Worm (Caenorhabditis elegans) whole organism, L1 larva: ENCODE measurements around the gene egl-20.

Experiments used
- ama-1 ChIP-seq: fragments of 150-350 bp; optimal IDR thresholded peaks from 2 replicates; lab custom pipeline; 2014
- blmp-1 ChIP-seq: fragments of 150-350 bp; optimal IDR thresholded peaks from 2 replicates; lab custom pipeline; 2014; ENCODE audit warnings: missing biosample characterization, missing genetic modification characterization
- ceh-8 ChIP-seq: fragments of 200-800 bp; sonication (Bioruptor generic); optimal IDR thresholded peaks from 2 replicates; lab custom pipeline; 2018; ENCODE audit warnings: mild to moderate bottlenecking, missing genetic modification characterization, moderate library complexity, missing compliant biosample characterization
- ces-1 ChIP-seq: fragments of 150-350 bp; optimal IDR thresholded peaks from 2 replicates; lab custom pipeline; 2014; ENCODE audit warnings: missing biosample characterization, missing genetic modification reagents, missing genetic modification characterization
- dpl-1 ChIP-seq, 3 experiments: fragments of 150-350 bp in 2 of 3; sonication (generic microtip) in 1 of 3; optimal IDR thresholded peaks; 2 replicates each; lab custom pipeline; 2014 to 2017; ENCODE audit warnings: missing biosample characterization in 3 of 3, missing genetic modification characterization in 3 of 3, missing genetic modification reagents in 3 of 3
- dsc-1 ChIP-seq: sonication (generic microtip); optimal IDR thresholded peaks from 2 replicates; lab custom pipeline; 2016; ENCODE audit warnings: mild to moderate bottlenecking, missing genetic modification characterization, missing compliant biosample characterization
- efl-1 ChIP-seq, 4 experiments: fragments of 150-350 bp; optimal IDR thresholded peaks in 3 of 4; peaks in 1 of 4; 1 replicate in 1 of 4; 2 replicates in 3 of 4; lab custom pipeline; 2014; ENCODE audit warnings: missing biosample characterization in 2 of 4, missing genetic modification characterization in 2 of 4, missing genetic modification reagents in 2 of 4
- efl-3 ChIP-seq: fragments of 200-800 bp; sonication (Bioruptor generic); optimal IDR thresholded peaks from 2 replicates; lab custom pipeline; 2018; ENCODE audit warnings: mild to moderate bottlenecking, missing genetic modification characterization, missing compliant biosample characterization
- egl-13 ChIP-seq: sonication (generic microtip); optimal IDR thresholded peaks from 2 replicates; lab custom pipeline; 2016; ENCODE audit warnings: missing genotype, missing genetic modification reagents, missing genetic modification characterization, missing compliant biosample characterization
- egl-27 ChIP-seq, 2 experiments: fragments of 150-350 bp in 1 of 2; sonication (generic microtip); optimal IDR thresholded peaks; 3 replicates each; lab custom pipeline; 2017 to 2018; ENCODE audit warnings: missing biosample characterization in 2 of 2, missing genetic modification characterization in 2 of 2, missing genetic modification reagents in 2 of 2
- elt-2 ChIP-seq: sonication (generic microtip); optimal IDR thresholded peaks from 2 replicates; lab custom pipeline; 2016; ENCODE audit warnings: missing genetic modification characterization, mild to moderate bottlenecking, inconsistent platforms, missing compliant biosample characterization, missing genetic modification reagents
- ets-5 ChIP-seq: fragments of 200-800 bp; sonication (Bioruptor generic); IDR thresholded peaks from 2 replicates; pipeline ENCODE4 v1.3.6; 2022; ENCODE audit warnings: missing genetic modification characterization, missing compliant biosample characterization
- fkh-10 ChIP-seq: sonication (generic microtip); optimal IDR thresholded peaks from 2 replicates; lab custom pipeline; 2017; ENCODE audit warnings: missing biosample characterization, missing genetic modification reagents, missing genetic modification characterization
- fkh-4 ChIP-seq: sonication (generic microtip); optimal IDR thresholded peaks from 2 replicates; lab custom pipeline; 2016; ENCODE audit warnings: missing compliant biosample characterization, missing genetic modification characterization, borderline replicate concordance
- fkh-8 ChIP-seq: sonication (generic microtip); optimal IDR thresholded peaks from 2 replicates; lab custom pipeline; 2016; ENCODE audit warnings: mild to moderate bottlenecking, missing genetic modification characterization, missing compliant biosample characterization
- hlh-4 ChIP-seq: sonication (generic microtip); optimal IDR thresholded peaks from 2 replicates; lab custom pipeline; 2016; ENCODE audit warnings: mild to moderate bottlenecking, missing genetic modification characterization, missing compliant biosample characterization
- hpl-2 ChIP-seq: fragments of 150-350 bp; optimal IDR thresholded peaks from 2 replicates; lab custom pipeline; 2014; ENCODE audit warnings: missing biosample characterization, missing genetic modification reagents, missing genetic modification characterization
- irx-1 ChIP-seq: sonication (generic microtip); optimal IDR thresholded peaks from 2 replicates; lab custom pipeline; 2016; ENCODE audit warnings: missing genetic modification characterization, missing compliant biosample characterization
- isw-1 ChIP-seq: fragments of 200-800 bp; sonication (Bioruptor generic); IDR thresholded peaks from 2 replicates; pipeline ENCODE4 v1.3.6; 2022; ENCODE audit warnings: missing genetic modification characterization, missing compliant biosample characterization
- lin-14 ChIP-seq: fragments of 200-800 bp; sonication (Bioruptor generic); optimal IDR thresholded peaks from 2 replicates; lab custom pipeline; 2018; ENCODE audit warnings: mild to moderate bottlenecking, missing genetic modification characterization, moderate library complexity, missing compliant biosample characterization
- lin-35 ChIP-seq, 2 experiments: fragments of 150-350 bp; optimal IDR thresholded peaks; 2 replicates each; lab custom pipeline; 2014; ENCODE audit warnings: missing biosample characterization in 2 of 2, missing genetic modification characterization in 2 of 2, missing genetic modification reagents in 2 of 2
- lir-3 ChIP-seq: sonication (generic microtip); optimal IDR thresholded peaks from 2 replicates; lab custom pipeline; 2016; ENCODE audit warnings: mild to moderate bottlenecking, missing genetic modification characterization, moderate library complexity, missing compliant biosample characterization; ENCODE audit not compliant: poor library complexity
- mdl-1 ChIP-seq, 2 experiments: fragments of 150-350 bp; optimal IDR thresholded peaks; 2 replicates each; lab custom pipeline; 2014 to 2017; ENCODE audit warnings: missing biosample characterization in 2 of 2, missing genetic modification characterization in 2 of 2, inconsistent platforms in 1 of 2
- nhr-77 ChIP-seq: fragments of 150-350 bp; optimal IDR thresholded peaks from 2 replicates; lab custom pipeline; 2014; ENCODE audit warnings: missing biosample characterization, missing genetic modification characterization
- nhr-84 ChIP-seq: sonication (generic microtip); optimal IDR thresholded peaks from 2 replicates; lab custom pipeline; 2017; ENCODE audit warnings: missing biosample characterization, missing genetic modification characterization
- nhr-85 ChIP-seq: sonication (generic microtip); peaks from one replicate; lab custom pipeline; 2016; ENCODE audit warnings: missing genetic modification characterization, inconsistent platforms, missing compliant biosample characterization
- rnt-1 ChIP-seq: sonication (generic microtip); optimal IDR thresholded peaks from 2 replicates; lab custom pipeline; 2016; ENCODE audit warnings: mild to moderate bottlenecking, missing genetic modification characterization, moderate library complexity, missing compliant biosample characterization
- skn-1 ChIP-seq: fragments of 150-350 bp; optimal IDR thresholded peaks from 2 replicates; lab custom pipeline; 2014; ENCODE audit warnings: missing biosample characterization, missing genetic modification characterization
- sox-4 ChIP-seq: sonication (generic microtip); optimal IDR thresholded peaks from 2 replicates; lab custom pipeline; 2016; ENCODE audit warnings: missing genetic modification characterization, missing compliant biosample characterization
- swsn-7 ChIP-seq: sonication (generic microtip); optimal IDR thresholded peaks from 2 replicates; lab custom pipeline; 2016; ENCODE audit warnings: missing genetic modification characterization, missing compliant biosample characterization
- tbx-2 ChIP-seq: sonication (generic microtip); optimal IDR thresholded peaks from 2 replicates; lab custom pipeline; 2016; ENCODE audit warnings: missing genetic modification characterization, missing compliant biosample characterization
- unc-30 ChIP-seq: sonication (generic microtip); optimal IDR thresholded peaks from 2 replicates; lab custom pipeline; 2017; ENCODE audit warnings: missing biosample characterization, missing genetic modification characterization
- xbp-1 ChIP-seq: sonication (generic microtip); optimal IDR thresholded peaks from 2 replicates; lab custom pipeline; 2016; ENCODE audit warnings: missing genetic modification characterization, missing compliant biosample characterization
- zag-1 ChIP-seq: fragments of 150-350 bp; optimal IDR thresholded peaks from 2 replicates; lab custom pipeline; 2014; ENCODE audit warnings: missing biosample characterization, missing genetic modification characterization
- ztf-11 ChIP-seq, 2 experiments: sonication (generic microtip); optimal IDR thresholded peaks; 2 replicates each; lab custom pipeline; 2016 to 2017; ENCODE audit warnings: missing genetic modification characterization in 2 of 2, missing biosample characterization in 1 of 2, missing compliant biosample characterization in 1 of 2

egl-20 gene

ce11 chrIV:9825196-9825744 is 9.9 kb upstream of the egl-20 start, which contains the start of gene mtr-4 (continued):
- TF ChIP-seq ztf-11 (tag; optimal IDR thresholded peaks at IDR 0.05; lab: Kevin White, UChicago) (no peak), ama-1 (lab: Kevin White, UChicago) (no peak), elt-2 (tag; lab: Kevin White, UChicago) (peak; percentile 57), tbx-2 (tag; lab: Kevin White, UChicago) (peak; percentile 2), efl-3 (no peak), isw-1 (GFP tag; lab: Robert Waterston, UW) (no peak; the same call in 1 of the 2 replicates), egl-13 (no peak), ets-5 (GFP tag; lab: Robert Waterston, UW) (no peak), irx-1 (tag; lab: Kevin White, UChicago) (no peak), fkh-4 (no peak), lir-3 (tag; lab: Kevin White, UChicago) (no peak)

ce11 chrIV:9824480-9824879 is 9.1 kb upstream of the egl-20 start, which contains the start of gene catp-6:
Gene catp-6, minus strand, starts transcription at chrIV:9824580.
- TF ChIP-seq sox-4 (tag; lab: Kevin White, UChicago) (no peak), swsn-7 (no peak), efl-1 (optimal IDR thresholded peaks at IDR 0.05; lab: Kevin White, UChicago) (no peak), efl-1 (GFP tag; optimal IDR thresholded peaks at IDR 0.05 in 1 of 2; lab: Kevin White, UChicago) (peak in 1 of 2 experiments; percentile 89), nhr-84 (tag; lab: Kevin White, UChicago) (no peak), unc-30 (tag; lab: Kevin White, UChicago) (no peak), fkh-10 (GFP tag; lab: Kevin White, UChicago) (no peak)

- no peak for TF ChIP-seq egl-27 (tag; optimal IDR thresholded peaks at IDR 0.05; lab: Kevin White, UChicago)
- no peak for TF ChIP-seq nhr-84 (tag; lab: Kevin White, UChicago)
- no peak for TF ChIP-seq hlh-4
- TF ChIP-seq lin-35 (GFP tag; optimal IDR thresholded peaks at IDR 0.05; lab: Kevin White, UChicago) = no peak
- no peak for TF ChIP-seq ceh-8 (GFP tag; lab: Kevin White, UChicago)
- no peak for TF ChIP-seq skn-1 (tag; lab: Kevin White, UChicago)
- no peak for TF ChIP-seq ces-1 (GFP tag; lab: Kevin White, UChicago)
- TF ChIP-seq efl-1 (optimal IDR thresholded peaks at IDR 0.05; lab: Kevin White, UChicago) = no peak
- TF ChIP-seq efl-1 (GFP tag; optimal IDR thresholded peaks at IDR 0.05 in 1 of 2; lab: Kevin White, UChicago) = no peak
- no peak for TF ChIP-seq nhr-77 (tag; lab: Kevin White, UChicago)
- no peak for TF ChIP-seq irx-1 (tag; lab: Kevin White, UChicago)
- no peak for TF ChIP-seq isw-1 (GFP tag; lab: Robert Waterston, UW)
- no peak for TF ChIP-seq ets-5 (GFP tag; lab: Robert Waterston, UW)
- no peak for TF ChIP-seq lin-14
- TF ChIP-seq nhr-85 (tag; lab: Kevin White, UChicago) = no peak
- no peak for TF ChIP-seq hpl-2 (GFP tag; lab: Kevin White, UChicago)
- no peak for TF ChIP-seq zag-1 (tag; lab: Kevin White, UChicago)
- TF ChIP-seq dpl-1 (GFP tag; optimal IDR thresholded peaks at IDR 0.05; lab: Kevin White, UChicago) = no peak
- no peak for TF ChIP-seq xbp-1 (tag; lab: Kevin White, UChicago)
- no peak for TF ChIP-seq mdl-1 (tag; optimal IDR thresholded peaks at IDR 0.05; lab: Kevin White, UChicago)
- no peak for TF ChIP-seq fkh-8 (tag; lab: Kevin White, UChicago)
Observed at ce11 chrIV:9822585-9822984, 7.3 kb upstream of the egl-20 start.

DNA sequence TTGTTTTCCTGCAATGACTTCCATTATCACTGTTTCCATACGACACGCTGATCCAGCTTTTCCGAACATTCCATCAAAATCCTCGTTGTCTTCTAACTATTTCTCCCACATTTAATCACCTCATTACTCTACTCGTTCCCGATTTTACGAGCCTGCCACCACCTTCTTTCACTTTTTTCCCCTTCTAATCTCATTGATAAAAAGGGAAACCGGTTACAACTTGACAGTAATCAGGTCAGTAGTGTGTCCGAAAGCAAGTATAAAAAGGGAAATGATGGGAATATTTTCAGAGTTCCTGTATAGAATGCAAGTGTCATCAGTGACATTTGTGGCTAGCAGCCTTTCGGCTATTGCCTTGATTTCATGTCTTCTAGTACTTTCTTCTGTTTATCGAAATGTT is 6.3 kb upstream of the egl-20 start, which contains the start of gene col-123:
Gene col-123, plus strand, starts transcription at position 301 of the 400 bp plus-strand sequence.
- TF ChIP-seq blmp-1 (tag; lab: Kevin White, UChicago) (peak; percentile 53), rnt-1 (tag; lab: Kevin White, UChicago) (no peak), dsc-1 (no peak)
